Worm (Caenorhabditis elegans): ENCODE results near the gene vps-50.

vps-50 gene

ce11 chrIII:10881462-10881861 lies 12.5 kb downstream of the vps-50 start, which contains the start of gene athp-1:
TSS of gene athp-1 (plus strand) at chrIII:10881766.
- no peak for TF ChIP-seq blmp-1 (tag; optimal IDR thresholded peaks at IDR 0.05; ENCODE audit: insufficient read depth)
- no peak for TF ChIP-seq nhr-10 (tag; optimal IDR thresholded peaks at IDR 0.05)
- TF ChIP-seq ceh-16 (tag; optimal IDR thresholded peaks at IDR 0.05): no peak
- no peak for TF ChIP-seq lin-11 (tag; optimal IDR thresholded peaks at IDR 0.05)
- no peak for TF ChIP-seq ztf-11 (tag; optimal IDR thresholded peaks at IDR 0.05)
- no peak for TF ChIP-seq dmd-4 (tag; optimal IDR thresholded peaks at IDR 0.05)
- TF ChIP-seq unc-39 (tag; optimal IDR thresholded peaks at IDR 0.05): no peak
- no peak for TF ChIP-seq Y55F3AM.14 (GFP tag; optimal IDR thresholded peaks at IDR 0.05)
- TF ChIP-seq unc-55 (GFP tag; optimal IDR thresholded peaks at IDR 0.05): no peak
- TF ChIP-seq skn-1 (tag; optimal IDR thresholded peaks at IDR 0.05): no peak
- no peak for TF ChIP-seq nhr-237 (tag; optimal IDR thresholded peaks at IDR 0.05)

- no peak for TF ChIP-seq ceh-82 (tag; optimal IDR thresholded peaks at IDR 0.05)
- peak; percentile 24 for TF ChIP-seq snpc-4 (tag; optimal IDR thresholded peaks at IDR 0.05)
- TF ChIP-seq gmeb-1 (tag; optimal IDR thresholded peaks at IDR 0.05): peak; percentile 77
- peak; percentile 52 for TF ChIP-seq nhr-21 (tag; optimal IDR thresholded peaks at IDR 0.05)
- peak; percentile 74 for TF ChIP-seq nhr-6 (tag; optimal IDR thresholded peaks at IDR 0.05)
- TF ChIP-seq nhr-25 (tag; optimal IDR thresholded peaks at IDR 0.05): peak; percentile 58
- TF ChIP-seq mab-5 (tag; optimal IDR thresholded peaks at IDR 0.05): peak; percentile 40
- peak; percentile 62 for TF ChIP-seq lin-13 (GFP tag; optimal IDR thresholded peaks at IDR 0.05)
- peak; percentile 82 for TF ChIP-seq unc-55 (GFP tag; optimal IDR thresholded peaks at IDR 0.05)
- TF ChIP-seq F13H6.1 (tag; optimal IDR thresholded peaks at IDR 0.05): peak; percentile 39
- TF ChIP-seq sma-3 (GFP tag; optimal IDR thresholded peaks at IDR 0.05): peak; percentile 82
- peak; percentile 60 for TF ChIP-seq crh-2 (tag; optimal IDR thresholded peaks at IDR 0.05)
- TF ChIP-seq nhr-11 (tag; optimal IDR thresholded peaks at IDR 0.05): no peak
- TF ChIP-seq blmp-1 (tag; optimal IDR thresholded peaks at IDR 0.05; ENCODE audit: insufficient read depth): no peak
- TF ChIP-seq nhr-129 (tag; optimal IDR thresholded peaks at IDR 0.05): peak; percentile 34
- no peak for TF ChIP-seq elt-1 (tag; optimal IDR thresholded peaks at IDR 0.05)
- TF ChIP-seq lsy-2 (tag; optimal IDR thresholded peaks at IDR 0.05): peak; percentile 59 to 84
- TF ChIP-seq C34F6.9 (tag; optimal IDR thresholded peaks at IDR 0.05): peak; percentile 86
These were observed 13.0 kb downstream of the vps-50 start for ce11 chrIII:10881996-10882395.

ce11 chrIII:10888824-10889223 lies 19.8 kb downstream of the vps-50 start:
- no peak for TF ChIP-seq skn-1 (tag; optimal IDR thresholded peaks at IDR 0.05)
- no peak for TF ChIP-seq ceh-82 (tag; optimal IDR thresholded peaks at IDR 0.05)
- no peak for TF ChIP-seq mbf-1 (tag; optimal IDR thresholded peaks at IDR 0.05)
- TF ChIP-seq elt-3 (tag; optimal IDR thresholded peaks at IDR 0.05): no peak
- TF ChIP-seq unc-55 (GFP tag; optimal IDR thresholded peaks at IDR 0.05): no peak
- TF ChIP-seq fos-1 (tag; optimal IDR thresholded peaks at IDR 0.05): no peak
- no peak for TF ChIP-seq nhr-12 (tag; optimal IDR thresholded peaks at IDR 0.05)

- TF ChIP-seq lin-39 (tag; optimal IDR thresholded peaks at IDR 0.05) (no peak), mdl-1 (tag; optimal IDR thresholded peaks at IDR 0.05) (no peak), ama-1 (optimal IDR thresholded peaks at IDR 0.05) (no peak), F13H6.1 (tag; optimal IDR thresholded peaks at IDR 0.05) (no peak), ceh-16 (tag; optimal IDR thresholded peaks at IDR 0.05) (no peak), snpc-4 (tag; optimal IDR thresholded peaks at IDR 0.05) (no peak), nhr-129 (tag; optimal IDR thresholded peaks at IDR 0.05) (no peak), fos-1 (tag; optimal IDR thresholded peaks at IDR 0.05) (no peak), gmeb-1 (tag; optimal IDR thresholded peaks at IDR 0.05) (no peak), alr-1 (tag; optimal IDR thresholded peaks at IDR 0.05) (no peak), aly-2 (tag; optimal IDR thresholded peaks at IDR 0.05) (no peak), nhr-237 (tag; optimal IDR thresholded peaks at IDR 0.05) (no peak), unc-39 (tag; optimal IDR thresholded peaks at IDR 0.05) (no peak), ZK546.5 (tag; optimal IDR thresholded peaks at IDR 0.05) (no peak), nhr-23 (tag; optimal IDR thresholded peaks at IDR 0.05) (no peak), lin-11 (tag; optimal IDR thresholded peaks at IDR 0.05) (no peak), nhr-21 (tag; optimal IDR thresholded peaks at IDR 0.05) (no peak), nhr-11 (tag; optimal IDR thresholded peaks at IDR 0.05) (no peak), ztf-1 (GFP tag; conservative IDR thresholded peaks at IDR 0.05) (no peak), ztf-4 (tag; optimal IDR thresholded peaks at IDR 0.05) (no peak)
These were observed 25.2 kb downstream of the vps-50 start, which contains the start of gene fbxb-87 for ce11 chrIII:10894220-10894619. TSS of gene fbxb-87 (plus strand) at chrIII:10894520.

Measured in whole organism, L2 larva.